Worm (Caenorhabditis elegans) whole organism, early embryonic: ENCODE measurements around the gene mam-7.

ENCODE experiments used
- B0310.2 ChIP-seq: sonication (generic microtip); optimal IDR thresholded peaks from 2 replicates; lab custom pipeline; 2016; ENCODE audit warnings: mild to moderate bottlenecking, missing genetic modification characterization, missing compliant biosample characterization
- F13C5.2 ChIP-seq: sonication (generic microtip); optimal IDR thresholded peaks from 2 replicates; lab custom pipeline; 2017; ENCODE audit warnings: mild to moderate bottlenecking, missing genetic modification characterization, inconsistent platforms, missing compliant biosample characterization
- aly-1 ChIP-seq: sonication (generic microtip); optimal IDR thresholded peaks from 2 replicates; lab custom pipeline; 2016; ENCODE audit warnings: missing genetic modification characterization, missing compliant biosample characterization
- ama-1 ChIP-seq: fragments of 150-350 bp; optimal IDR thresholded peaks from 2 replicates; lab custom pipeline; 2014
- ceh-13 ChIP-seq: fragments of 200-800 bp; sonication (Bioruptor generic); optimal IDR thresholded peaks from 2 replicates; lab custom pipeline; 2018; ENCODE audit warnings: mild to moderate bottlenecking, missing genetic modification characterization, missing compliant biosample characterization
- ceh-36 ChIP-seq: sonication (generic microtip); optimal IDR thresholded peaks from 2 replicates; lab custom pipeline; 2016; ENCODE audit warnings: missing genetic modification characterization, inconsistent platforms, missing compliant biosample characterization
- ets-7 ChIP-seq: sonication (generic microtip); optimal IDR thresholded peaks from 2 replicates; lab custom pipeline; 2016; ENCODE audit warnings: missing genotype, missing genetic modification characterization, missing compliant biosample characterization
- flt-1 ChIP-seq: fragments of 200-800 bp; sonication (Bioruptor generic); IDR thresholded peaks from 2 replicates; pipeline ENCODE4 v1.3.6; 2022; ENCODE audit warnings: missing genetic modification characterization, missing compliant biosample characterization
- hmbx-1 ChIP-seq: sonication (generic microtip); optimal IDR thresholded peaks from 2 replicates; lab custom pipeline; 2016; ENCODE audit warnings: mild to moderate bottlenecking, missing genetic modification characterization, missing compliant biosample characterization
- hmg-4 ChIP-seq: fragments of 200-800 bp; sonication (Bioruptor generic); optimal IDR thresholded peaks from 2 replicates; lab custom pipeline; 2018; ENCODE audit warnings: mild to moderate bottlenecking, missing genetic modification characterization, missing compliant biosample characterization
- hnd-1 ChIP-seq: sonication (generic microtip); optimal IDR thresholded peaks from 2 replicates; lab custom pipeline; 2016; ENCODE audit warnings: missing genetic modification characterization, missing compliant biosample characterization
- pes-1 ChIP-seq: fragments of 200-800 bp; sonication (Bioruptor generic); IDR thresholded peaks from 2 replicates; pipeline ENCODE4 v1.3.6; 2022; ENCODE audit warnings: missing genetic modification reagents, missing genetic modification characterization, missing compliant biosample characterization
- scrt-1 ChIP-seq: fragments of 200-800 bp; sonication (Bioruptor generic); IDR thresholded peaks from 2 replicates; pipeline ENCODE4 v1.3.6; 2022; ENCODE audit warnings: missing genetic modification characterization, missing compliant biosample characterization
- sea-1 ChIP-seq: fragments of 200-800 bp; sonication (Bioruptor generic); conservative IDR thresholded peaks from 2 replicates; pipeline ENCODE4 v1.3.6; 2022; ENCODE audit warnings: missing genetic modification characterization, missing compliant biosample characterization
- tbx-11 ChIP-seq: fragments of 200-800 bp; sonication (Bioruptor generic); IDR thresholded peaks from 2 replicates; pipeline ENCODE4 v1.3.6; 2022; ENCODE audit warnings: missing genetic modification characterization, missing compliant biosample characterization
- tbx-37 ChIP-seq: fragments of 200-800 bp; sonication (Bioruptor generic); conservative IDR thresholded peaks from 2 replicates; pipeline ENCODE4 v1.3.6; 2022; ENCODE audit warnings: missing genetic modification reagents, missing genetic modification characterization, missing compliant biosample characterization
- tra-4 ChIP-seq: sonication (generic microtip); optimal IDR thresholded peaks from 2 replicates; lab custom pipeline; 2017; ENCODE audit warnings: missing genetic modification characterization, missing compliant biosample characterization

The mam-7 gene

DNA sequence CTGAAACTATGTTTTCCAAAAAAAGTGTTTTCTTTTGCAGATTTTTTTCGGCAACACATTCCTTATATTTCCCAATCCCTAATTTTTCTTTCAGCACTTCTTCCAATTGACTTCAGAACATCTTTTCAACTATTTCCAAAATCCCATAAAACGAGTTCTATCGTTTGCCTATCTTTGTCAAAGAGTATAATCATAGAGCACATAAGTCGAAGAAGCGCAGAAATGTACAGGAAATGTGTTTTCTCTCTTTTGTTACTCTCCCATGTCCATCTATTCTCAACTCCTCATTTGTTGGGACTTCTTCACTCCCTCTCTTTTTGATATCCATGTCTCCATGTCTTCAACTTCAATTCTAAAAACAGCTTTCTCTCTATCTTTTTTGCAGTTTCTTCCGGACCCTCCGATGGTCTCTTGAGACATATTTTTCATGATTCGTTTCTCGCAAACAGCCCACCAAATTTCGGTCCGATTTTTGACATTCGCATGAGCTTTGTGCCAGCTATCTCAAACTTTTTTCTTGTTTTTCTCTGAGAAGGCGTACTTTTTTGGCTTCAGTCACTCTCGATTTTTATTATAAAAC lies 32.7 kb upstream of the mam-7 start, which contains the start of gene twk-48:
TSS of gene twk-48 (plus strand) at position 530 of the 580 bp plus-strand sequence.
- TF ChIP-seq B0310.2 = no peak
- TF ChIP-seq tbx-37 = no peak
- TF ChIP-seq ama-1 (lab: Kevin White, UChicago) = no peak
- no peak for TF ChIP-seq tbx-11 (GFP tag; lab: Robert Waterston, UW)
- TF ChIP-seq aly-1 (tag; lab: Kevin White, UChicago) = no peak
- TF ChIP-seq scrt-1 (GFP tag; lab: Robert Waterston, UW) = no peak
- TF ChIP-seq sea-1 = no peak
- no peak for TF ChIP-seq ceh-36 (tag; lab: Kevin White, UChicago)
- no peak for TF ChIP-seq pes-1 (GFP tag; lab: Robert Waterston, UW)
- no peak for TF ChIP-seq hmg-4 (GFP tag; lab: Kevin White, UChicago)
- TF ChIP-seq hnd-1 (tag; lab: Kevin White, UChicago) = no peak
- TF ChIP-seq F13C5.2 = no peak
- no peak for TF ChIP-seq tra-4
- no peak for TF ChIP-seq ets-7 (tag; lab: Kevin White, UChicago)
- TF ChIP-seq flt-1 (GFP tag; lab: Robert Waterston, UW) = no peak
- TF ChIP-seq ceh-13 = no peak

DNA sequence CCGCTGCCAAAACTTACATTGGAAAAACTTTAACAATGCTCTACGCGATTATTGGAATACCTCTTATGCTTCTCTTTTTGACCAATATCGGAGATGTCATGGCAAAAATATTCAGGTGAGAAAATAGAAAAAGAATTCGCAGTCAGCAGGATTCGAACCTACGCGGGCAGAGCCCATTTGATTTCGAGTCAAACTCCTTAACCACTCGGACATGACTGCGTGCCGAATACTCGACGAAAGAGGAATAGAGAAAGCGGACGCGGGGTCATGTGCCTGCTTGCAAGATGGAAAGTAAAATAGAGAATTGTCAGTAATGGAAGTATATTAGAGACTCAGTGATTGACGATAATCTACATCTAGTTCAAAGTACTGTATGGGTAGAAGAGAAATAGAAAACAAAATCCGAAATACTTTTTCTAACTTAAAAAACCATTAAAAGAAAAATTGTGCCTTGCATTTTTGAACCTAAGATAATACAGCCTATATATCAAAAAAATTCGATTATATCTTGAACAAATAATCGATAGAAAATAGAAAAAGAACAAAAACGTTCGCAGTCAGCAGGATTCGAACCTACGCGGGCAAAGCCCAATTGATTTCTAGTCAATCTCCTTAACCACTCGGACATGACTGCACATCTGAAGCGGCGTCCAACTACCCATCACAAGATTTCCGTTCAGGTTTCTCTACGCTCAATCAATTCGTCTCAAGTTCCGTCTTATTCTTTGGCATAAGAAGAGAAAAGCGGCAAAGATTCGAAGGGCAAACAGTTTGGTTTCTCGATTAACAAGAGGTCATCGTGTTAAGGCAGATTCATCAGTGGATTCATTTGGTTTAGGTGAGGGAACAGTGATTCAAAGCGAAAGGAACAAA lies 31.2 kb upstream of the mam-7 start:
- peak; percentile 84 for TF ChIP-seq ets-7 (tag; lab: Kevin White, UChicago)
- TF ChIP-seq ama-1 (lab: Kevin White, UChicago) = no peak
- TF ChIP-seq ceh-36 (tag; lab: Kevin White, UChicago) = peak; percentile 86
- TF ChIP-seq F13C5.2 = peak; percentile 84
- peak; percentile 86 for TF ChIP-seq aly-1 (tag; lab: Kevin White, UChicago)
- peak; percentile 94 for TF ChIP-seq tbx-37
- peak; percentile 91 for TF ChIP-seq flt-1 (GFP tag; lab: Robert Waterston, UW)
- peak; percentile 94 for TF ChIP-seq scrt-1 (GFP tag; lab: Robert Waterston, UW)
- peak; percentile 91 for TF ChIP-seq hmg-4 (GFP tag; lab: Kevin White, UChicago)
- peak; percentile 77 for TF ChIP-seq hnd-1 (tag; lab: Kevin White, UChicago)
- peak; percentile 78 for TF ChIP-seq hmbx-1 (tag; lab: Kevin White, UChicago)
- TF ChIP-seq tra-4 = peak; percentile 45
- peak; percentile 67 for TF ChIP-seq ceh-13
- TF ChIP-seq B0310.2 = peak; percentile 83
- TF ChIP-seq tbx-11 (GFP tag; lab: Robert Waterston, UW) = peak; percentile 93
- peak; percentile 95 for TF ChIP-seq pes-1 (GFP tag; lab: Robert Waterston, UW)
- peak; percentile 88 for TF ChIP-seq sea-1

DNA sequence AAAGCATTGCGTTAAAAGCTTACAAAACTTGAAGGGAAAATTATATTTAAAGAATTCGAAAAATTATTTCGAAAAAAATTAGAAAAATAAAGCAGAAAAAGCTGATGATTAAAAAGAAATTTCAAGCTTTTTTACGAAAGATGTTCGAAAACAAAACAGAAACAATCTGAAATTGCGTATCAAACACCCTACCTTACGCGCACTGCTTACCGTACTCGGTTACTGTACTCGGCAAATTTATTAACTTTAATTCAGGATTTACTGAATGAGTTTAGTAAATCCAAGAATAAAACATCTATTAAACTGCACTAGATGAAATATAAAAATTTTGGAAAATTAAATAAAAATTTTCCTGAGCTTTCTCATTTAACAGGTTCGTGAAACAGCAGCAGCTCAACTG lies 30.5 kb upstream of the mam-7 start:
- no peak for TF ChIP-seq tra-4
- TF ChIP-seq F13C5.2 = no peak
- TF ChIP-seq ceh-13 = no peak
- no peak for TF ChIP-seq ceh-36 (tag; lab: Kevin White, UChicago)
- TF ChIP-seq hmbx-1 (tag; lab: Kevin White, UChicago) = no peak
- no peak for TF ChIP-seq ets-7 (tag; lab: Kevin White, UChicago)
- TF ChIP-seq tbx-37 = no peak
- no peak for TF ChIP-seq aly-1 (tag; lab: Kevin White, UChicago)
- TF ChIP-seq scrt-1 (GFP tag; lab: Robert Waterston, UW) = no peak
- no peak for TF ChIP-seq pes-1 (GFP tag; lab: Robert Waterston, UW)
- TF ChIP-seq ama-1 (lab: Kevin White, UChicago) = no peak
- TF ChIP-seq sea-1 = no peak
- no peak for TF ChIP-seq hmg-4 (GFP tag; lab: Kevin White, UChicago)
- TF ChIP-seq B0310.2 = no peak
- no peak for TF ChIP-seq hnd-1 (tag; lab: Kevin White, UChicago)

DNA sequence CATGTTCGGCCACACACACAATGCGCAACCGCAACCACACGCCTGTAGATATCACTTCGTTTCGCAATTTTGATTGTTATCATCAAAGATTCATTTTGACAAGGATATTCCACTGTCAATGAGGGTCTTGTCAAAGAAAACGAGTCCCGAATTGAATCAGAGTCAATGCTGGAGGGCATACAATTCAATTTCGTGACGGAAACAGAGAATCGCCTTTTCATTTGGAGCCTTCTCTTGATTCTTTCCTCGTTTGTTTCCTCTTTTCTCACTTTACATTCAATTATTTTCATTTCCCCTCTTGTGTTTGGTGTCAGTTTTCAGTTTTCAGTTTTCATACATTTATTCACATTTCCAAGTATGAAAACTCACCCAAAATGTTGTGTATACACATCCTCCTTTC lies 25.6 kb upstream of the mam-7 start:
- TF ChIP-seq ama-1 (lab: Kevin White, UChicago) (no peak), B0310.2 (no peak), ceh-36 (tag; lab: Kevin White, UChicago) (no peak)

DNA sequence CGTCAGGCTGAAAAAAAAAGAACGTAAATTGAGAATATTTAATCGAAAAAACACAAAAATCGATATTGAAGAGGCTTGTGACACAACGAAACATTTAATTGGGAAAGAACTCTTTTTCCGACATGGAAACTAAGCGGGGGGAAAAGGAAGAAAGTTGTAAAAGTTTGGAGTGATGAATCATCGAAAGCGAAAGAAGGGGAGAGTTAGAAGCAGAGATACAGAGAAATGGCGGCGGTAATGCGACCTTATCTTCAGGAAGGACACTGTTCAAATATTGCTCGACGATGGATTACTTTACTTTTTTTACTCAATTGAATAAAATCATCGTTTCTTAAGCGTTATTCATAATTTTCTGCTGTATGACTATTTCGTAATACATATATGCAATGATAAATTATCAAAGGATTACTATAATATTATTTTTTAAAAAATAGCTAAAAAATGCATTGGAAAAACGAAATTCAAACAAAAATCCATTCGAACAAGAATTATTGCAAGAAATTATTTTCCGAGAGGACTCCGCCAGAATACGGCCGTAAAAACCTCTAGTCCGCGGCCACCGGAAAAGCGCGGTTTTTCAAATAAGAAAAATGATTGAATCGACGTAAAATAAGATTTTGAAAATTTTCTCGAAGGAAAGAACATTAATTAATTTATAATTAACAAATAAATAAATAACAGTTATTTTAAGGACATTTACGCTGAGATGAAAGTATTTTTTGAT lies 25.0 kb upstream of the mam-7 start, which contains the start of gene dhhc-4:
TSS of gene dhhc-4 (minus strand) at position 13 of the 724 bp plus-strand sequence.
- TF ChIP-seq aly-1 (tag; lab: Kevin White, UChicago) = no peak
- peak; percentile 80 for TF ChIP-seq tbx-37
- peak; percentile 79 for TF ChIP-seq pes-1 (GFP tag; lab: Robert Waterston, UW)
- TF ChIP-seq ceh-13 = peak; percentile 1

DNA sequence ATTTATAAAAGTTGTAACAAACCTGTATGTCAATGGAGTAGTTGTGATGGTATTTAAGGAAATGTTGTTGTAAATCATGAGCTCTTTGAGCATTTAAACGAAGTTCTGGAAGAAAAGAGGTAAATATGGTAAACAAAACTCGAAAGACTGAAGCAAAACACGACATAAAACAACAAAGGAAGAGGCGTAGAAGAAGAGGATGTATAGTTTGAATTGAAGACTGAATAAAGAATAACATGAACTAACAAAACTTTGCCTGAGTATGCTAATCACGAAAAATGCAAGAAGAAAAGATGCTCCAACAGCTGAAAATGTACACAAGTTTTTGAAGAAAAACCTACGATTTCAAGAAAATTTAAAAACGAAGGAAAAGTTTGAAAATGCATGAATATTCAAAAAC lies 21.9 kb upstream of the mam-7 start, which contains the start of gene ZK757.1:
TSS of gene ZK757.1 (minus strand) at position 101 of the 400 bp plus-strand sequence.
- TF ChIP-seq hnd-1 (tag; lab: Kevin White, UChicago) = no peak
- no peak for TF ChIP-seq ceh-13
- no peak for TF ChIP-seq tbx-37
- no peak for TF ChIP-seq B0310.2
- TF ChIP-seq hmg-4 (GFP tag; lab: Kevin White, UChicago) = no peak
- TF ChIP-seq aly-1 (tag; lab: Kevin White, UChicago) = no peak
- TF ChIP-seq flt-1 (GFP tag; lab: Robert Waterston, UW) = no peak

DNA sequence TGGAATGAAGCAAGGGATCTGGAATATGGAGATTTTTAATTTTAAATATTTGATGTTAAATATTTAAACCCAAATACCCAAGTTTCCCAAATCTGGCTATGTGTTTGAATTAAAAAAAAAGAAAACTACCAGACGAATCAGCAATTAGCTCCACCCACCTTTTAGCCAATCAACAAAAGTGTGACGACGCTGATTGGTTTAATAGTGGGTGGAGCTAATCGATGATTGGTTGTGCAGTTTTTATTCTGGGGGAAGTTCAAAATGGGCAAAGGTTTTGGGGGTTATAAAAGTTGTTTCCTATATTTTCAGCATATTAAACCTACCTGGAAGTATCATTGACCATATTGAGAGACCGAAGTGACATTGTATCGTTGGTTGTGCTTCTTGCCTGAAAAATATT lies 18.4 kb upstream of the mam-7 start:
- no peak for TF ChIP-seq F13C5.2
- no peak for TF ChIP-seq ceh-36 (tag; lab: Kevin White, UChicago)
- no peak for TF ChIP-seq tra-4
- TF ChIP-seq aly-1 (tag; lab: Kevin White, UChicago) = no peak
- no peak for TF ChIP-seq hmbx-1 (tag; lab: Kevin White, UChicago)
- no peak for TF ChIP-seq B0310.2
- TF ChIP-seq sea-1 = no peak
- TF ChIP-seq ceh-13 = no peak
- no peak for TF ChIP-seq flt-1 (GFP tag; lab: Robert Waterston, UW)
- no peak for TF ChIP-seq tbx-37
- no peak for TF ChIP-seq ama-1 (lab: Kevin White, UChicago)
- no peak for TF ChIP-seq hmg-4 (GFP tag; lab: Kevin White, UChicago)
